Worm (Caenorhabditis elegans) whole organism, late embryonic: ENCODE measurements around the gene anmt-1.

ENCODE experiments used
- ceh-18 ChIP-seq: sonication (generic microtip); optimal IDR thresholded peaks from 2 replicates; lab custom pipeline; 2016; ENCODE audit warnings: missing genetic modification characterization, missing compliant biosample characterization
- elt-2 ChIP-seq: sonication (generic microtip); optimal IDR thresholded peaks from 2 replicates; lab custom pipeline; 2016; ENCODE audit warnings: missing genetic modification reagents, missing genetic modification characterization, missing compliant biosample characterization
- lim-6 ChIP-seq: sonication (generic microtip); optimal IDR thresholded peaks from 2 replicates; lab custom pipeline; 2016; ENCODE audit warnings: missing genetic modification characterization, missing compliant biosample characterization
- madf-2 ChIP-seq: sonication (generic microtip); optimal IDR thresholded peaks from 2 replicates; lab custom pipeline; 2017; ENCODE audit warnings: missing genetic modification characterization, missing compliant biosample characterization
- nfya-1 ChIP-seq: sonication (generic microtip); optimal IDR thresholded peaks from 2 replicates; lab custom pipeline; 2017; ENCODE audit warnings: missing genetic modification characterization, mild to moderate bottlenecking, missing compliant biosample characterization, antibody characterized with exemption, moderate library complexity
- nhr-11 ChIP-seq: fragments of 150-350 bp; optimal IDR thresholded peaks from 2 replicates; lab custom pipeline; 2014; ENCODE audit warnings: missing biosample characterization, missing genetic modification characterization
- pha-4 ChIP-seq: fragments of 150-350 bp; optimal IDR thresholded peaks from 2 replicates; lab custom pipeline; 2018; ENCODE audit warnings: missing biosample characterization, missing genetic modification reagents, missing genetic modification characterization
- sox-2 ChIP-seq: fragments of 200-800 bp; sonication (Bioruptor generic); IDR thresholded peaks from 2 replicates; pipeline ENCODE4 v1.3.6; 2022; ENCODE audit warnings: missing genetic modification reagents, missing genetic modification characterization, missing compliant biosample characterization

- TF ChIP-seq madf-2 (tag; lab: Kevin White, UChicago) (no peak), pha-4 (tag; lab: Kevin White, UChicago) (no peak), sox-2 (GFP tag; lab: Robert Waterston, UW) (no peak; the same call in 1 of the 2 replicates), lim-6 (tag; lab: Kevin White, UChicago) (no peak), nhr-11 (tag; lab: Kevin White, UChicago) (no peak), nfya-1 (tag; lab: Kevin White, UChicago) (peak; percentile 19), elt-2 (peak; percentile 25), ceh-18 (peak; percentile 47)
Observed at ce11 chrIII:8652922-8653321, 31.7 kb upstream of the anmt-1 start.
